Fruit fly (Drosophila melanogaster) whole organism, adult: Measurements from ENCODE around the gene CG9953.
A peak's percentile ranks its signal among the peaks of the same experiment; 100 is the strongest.

Source experiments
- CG11617 ChIP-seq: fragments of 200-800 bp; sonication (Bioruptor generic); optimal IDR thresholded peaks from 2 replicates; lab custom pipeline; 2017; ENCODE audit warnings: mild to moderate bottlenecking, missing biosample characterization, missing genetic modification reagents, missing genetic modification characterization
- CG12768 ChIP-seq: fragments of 200-800 bp; sonication (Bioruptor generic); optimal IDR thresholded peaks from 2 replicates; lab custom pipeline; 2017; ENCODE audit warnings: missing biosample characterization, missing genetic modification characterization, mild to moderate bottlenecking, moderate library complexity, missing genetic modification reagents
- CG14711 ChIP-seq: fragments of 200-800 bp; sonication (Bioruptor generic); optimal IDR thresholded peaks from 2 replicates; lab custom pipeline; 2018; ENCODE audit warnings: missing biosample characterization, mild to moderate bottlenecking, missing genetic modification characterization, moderate library complexity
- CG1620 ChIP-seq: fragments of 200-800 bp; sonication (Bioruptor generic); optimal IDR thresholded peaks from 2 replicates; lab custom pipeline; 2016; ENCODE audit warnings: missing biosample characterization, missing genetic modification characterization
- CG33017 ChIP-seq: fragments of 200-800 bp; sonication (Bioruptor generic); optimal IDR thresholded peaks from 2 replicates; lab custom pipeline; 2018; ENCODE audit warnings: missing biosample characterization, mild to moderate bottlenecking, missing genetic modification characterization, moderate library complexity
- CG5204 ChIP-seq: fragments of 200-800 bp; sonication (Bioruptor generic); optimal IDR thresholded peaks from 2 replicates; lab custom pipeline; 2016; ENCODE audit warnings: missing biosample characterization, missing genetic modification characterization
- CG7045 ChIP-seq: fragments of 200-800 bp; sonication (Bioruptor generic); optimal IDR thresholded peaks from 2 replicates; lab custom pipeline; 2017; ENCODE audit warnings: missing biosample characterization, mild to moderate bottlenecking, missing genetic modification characterization
- CG7101 ChIP-seq: fragments of 200-800 bp; sonication (Bioruptor generic); optimal IDR thresholded peaks from 2 replicates; lab custom pipeline; 2018; ENCODE audit warnings: missing biosample characterization, mild to moderate bottlenecking, missing genetic modification characterization, moderate library complexity
- Clk ChIP-seq: fragments of 200-800 bp; sonication (Bioruptor generic); optimal IDR thresholded peaks from 2 replicates; lab custom pipeline; 2017; ENCODE audit warnings: missing biosample characterization, missing genetic modification characterization
- Crg-1 ChIP-seq: fragments of 200-800 bp; sonication (Bioruptor generic); optimal IDR thresholded peaks from 2 replicates; lab custom pipeline; 2016; ENCODE audit warnings: missing biosample characterization, missing genetic modification characterization
- Hr96 ChIP-seq: fragments of 200-800 bp; sonication (Bioruptor generic); optimal IDR thresholded peaks from 2 replicates; lab custom pipeline; 2016; ENCODE audit warnings: missing biosample characterization, missing genetic modification characterization
- Mnt ChIP-seq: fragments of 200-800 bp; sonication (Bioruptor generic); optimal IDR thresholded peaks from 2 replicates; lab custom pipeline; 2016; ENCODE audit warnings: missing biosample characterization, mild to moderate bottlenecking, missing genetic modification characterization
- bab1 ChIP-seq: fragments of 200-800 bp; sonication (Bioruptor generic); optimal IDR thresholded peaks from 3 replicates; lab custom pipeline; 2019; ENCODE audit warnings: missing biosample characterization, mild to moderate bottlenecking, missing genetic modification characterization, moderate library complexity
- cic ChIP-seq: fragments of 200-800 bp; sonication (Bioruptor generic); optimal IDR thresholded peaks from 2 replicates; lab custom pipeline; 2017; ENCODE audit warnings: missing biosample characterization, mild to moderate bottlenecking, missing genetic modification characterization, moderate library complexity
- cnc ChIP-seq, 2 experiments: fragments of >200 bp; optimal IDR thresholded peaks; 2 replicates each; lab custom pipeline; 2017
- kay ChIP-seq: fragments of 200-800 bp; sonication (Bioruptor generic); peaks from one replicate; lab custom pipeline; 2016; ENCODE audit warnings: missing biosample characterization, missing genetic modification characterization, borderline replicate concordance
- ovo ChIP-seq: fragments of 200-800 bp; sonication (Bioruptor generic); optimal IDR thresholded peaks from 2 replicates; lab custom pipeline; 2016; ENCODE audit warnings: missing biosample characterization, missing genetic modification characterization
- pad ChIP-seq: fragments of 200-800 bp; sonication (Bioruptor generic); optimal IDR thresholded peaks from 3 replicates; lab custom pipeline; 2017; ENCODE audit warnings: missing biosample characterization, missing genetic modification characterization, mild to moderate bottlenecking, moderate library complexity, missing genetic modification reagents
- tj ChIP-seq: fragments of 200-800 bp; sonication (Bioruptor generic); optimal IDR thresholded peaks from 3 replicates; lab custom pipeline; 2017; ENCODE audit warnings: missing biosample characterization, mild to moderate bottlenecking, missing genetic modification characterization, moderate library complexity
- toe ChIP-seq: fragments of 200-800 bp; sonication (Bioruptor generic); optimal IDR thresholded peaks from 2 replicates; lab custom pipeline; 2016; ENCODE audit warnings: missing biosample characterization, missing genetic modification characterization

The CG9953 gene

DNA sequence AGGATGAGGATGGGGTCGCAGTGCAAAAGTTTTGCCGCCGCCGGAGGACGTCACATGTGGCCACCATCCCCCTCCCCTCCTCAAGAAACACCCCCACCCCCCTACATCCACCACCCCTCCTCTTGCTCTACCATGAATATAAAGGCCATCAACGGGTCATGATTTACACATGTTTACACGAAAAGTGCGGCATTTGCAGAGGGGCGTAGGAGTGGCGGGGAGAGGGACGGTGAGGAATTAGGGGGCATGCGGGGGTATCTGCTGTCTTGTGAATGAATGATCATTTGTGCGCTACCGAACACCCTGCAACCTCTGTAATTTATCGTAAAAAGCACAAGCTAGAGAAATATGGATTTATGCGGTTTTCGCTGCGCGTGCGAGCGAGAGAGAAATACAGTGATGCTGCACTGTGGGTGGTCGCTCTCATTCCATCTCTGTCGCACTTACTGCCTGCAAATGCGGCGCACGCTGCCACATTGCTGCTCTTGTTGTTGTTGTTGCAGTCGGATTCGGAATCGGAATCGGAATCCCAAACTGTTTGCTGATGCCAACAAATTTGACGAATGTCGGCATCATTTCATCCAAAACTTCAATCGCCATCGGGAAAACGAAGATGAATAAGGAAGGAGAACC is 11.8 kb downstream of the CG9953 start:
- no peak for TF ChIP-seq CG12768 (GFP tag; lab: Kevin White, UChicago)
- TF ChIP-seq CG5204 (GFP tag; lab: Kevin White, UChicago) = no peak
- no peak for TF ChIP-seq CG14711 (tag; lab: Kevin White, UChicago)
- no peak for TF ChIP-seq ovo (GFP tag; lab: Kevin White, UChicago)
- no peak for TF ChIP-seq CG1620 (GFP tag; lab: Kevin White, UChicago)
- no peak for TF ChIP-seq CG7101
- TF ChIP-seq Crg-1 (GFP tag; lab: Kevin White, UChicago) = no peak
- no peak for TF ChIP-seq Hr96 (GFP tag; lab: Kevin White, UChicago)
- TF ChIP-seq CG33017 = no peak
- no peak for TF ChIP-seq CG7045 (GFP tag; lab: Kevin White, UChicago)
- TF ChIP-seq cnc (optimal IDR thresholded peaks at IDR 0.05; lab: Kevin White, UChicago) = no peak
- no peak for TF ChIP-seq tj (GFP tag; lab: Kevin White, UChicago)
- no peak for TF ChIP-seq pad (GFP tag; lab: Kevin White, UChicago)
- TF ChIP-seq CG11617 (GFP tag; lab: Kevin White, UChicago) = no peak
- no peak for TF ChIP-seq bab1 (GFP tag; lab: Kevin White, UChicago)
- no peak for TF ChIP-seq kay (GFP tag; lab: Kevin White, UChicago)

dm6 chr3L:6981823-6982222 is 12.4 kb downstream of the CG9953 start:
- TF ChIP-seq Hr96 (GFP tag; lab: Kevin White, UChicago) (no peak), CG5204 (GFP tag; lab: Kevin White, UChicago) (no peak), CG11617 (GFP tag; lab: Kevin White, UChicago) (no peak), CG33017 (no peak), CG14711 (tag; lab: Kevin White, UChicago) (no peak), CG7045 (GFP tag; lab: Kevin White, UChicago) (no peak), Mnt (GFP tag; lab: Kevin White, UChicago) (no peak), tj (GFP tag; lab: Kevin White, UChicago) (no peak), Clk (GFP tag; lab: Kevin White, UChicago) (no peak), CG7101 (no peak), cnc (optimal IDR thresholded peaks at IDR 0.05; lab: Kevin White, UChicago) (no peak), cic (no peak), ovo (GFP tag; lab: Kevin White, UChicago) (no peak)

- TF ChIP-seq CG7045 (GFP tag; lab: Kevin White, UChicago) (no peak), CG14711 (tag; lab: Kevin White, UChicago) (no peak), cnc (optimal IDR thresholded peaks at IDR 0.05; lab: Kevin White, UChicago) (no peak), Mnt (GFP tag; lab: Kevin White, UChicago) (no peak), ovo (GFP tag; lab: Kevin White, UChicago) (no peak), bab1 (GFP tag; lab: Kevin White, UChicago) (no peak), CG5204 (GFP tag; lab: Kevin White, UChicago) (no peak), kay (GFP tag; lab: Kevin White, UChicago) (no peak), tj (GFP tag; lab: Kevin White, UChicago) (peak; percentile 39)
These were observed 15.0 kb downstream of the CG9953 start, which contains the start of the genes CG32388 and CG43439 for dm6 chr3L:6984486-6984885. Gene CG32388 (minus strand): TSS chr3L:6984586. Gene CG43439 (minus strand): TSS chr3L:6984586.

DNA sequence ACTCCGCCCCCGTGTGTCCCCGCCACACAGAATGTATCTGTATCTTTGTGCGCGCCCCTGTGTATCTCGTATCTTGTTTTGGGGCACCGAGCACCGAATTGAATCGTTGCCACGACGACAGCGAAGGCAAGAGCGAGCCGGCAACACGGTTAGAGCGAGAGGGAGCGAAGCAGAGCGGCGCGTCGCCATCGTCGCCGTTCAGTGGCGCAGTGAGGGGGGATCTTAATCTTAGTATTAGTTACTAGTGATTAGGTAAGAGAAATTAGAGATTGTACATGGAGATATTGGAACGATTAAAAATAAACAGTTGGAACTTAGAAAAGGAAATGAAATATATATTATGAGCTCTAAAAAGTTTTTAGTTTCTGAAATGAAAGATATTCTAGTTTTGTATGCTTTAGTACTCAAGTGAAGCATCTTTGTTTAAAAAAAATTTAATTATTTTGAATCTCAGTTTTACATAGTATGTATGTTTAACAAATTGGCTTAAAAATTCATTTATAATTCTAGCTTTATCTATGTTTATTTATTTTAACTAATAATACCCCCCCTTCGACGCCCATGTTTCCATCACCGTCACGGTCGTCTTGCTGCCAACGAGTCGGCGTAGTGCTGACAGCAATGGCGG is 19.6 kb downstream of the CG9953 start:
- TF ChIP-seq Hr96 (GFP tag; lab: Kevin White, UChicago) = no peak
- TF ChIP-seq pad (GFP tag; lab: Kevin White, UChicago) = peak; percentile 18
- TF ChIP-seq kay (GFP tag; lab: Kevin White, UChicago) = no peak
- TF ChIP-seq CG12768 (GFP tag; lab: Kevin White, UChicago) = no peak
- no peak for TF ChIP-seq CG14711 (tag; lab: Kevin White, UChicago)
- no peak for TF ChIP-seq CG33017
- TF ChIP-seq CG7101 = peak; percentile 14
- TF ChIP-seq bab1 (GFP tag; lab: Kevin White, UChicago) = peak; percentile 17
- no peak for TF ChIP-seq toe (GFP tag; lab: Kevin White, UChicago)
- TF ChIP-seq CG7045 (GFP tag; lab: Kevin White, UChicago) = peak; percentile 26
- TF ChIP-seq CG11617 (GFP tag; lab: Kevin White, UChicago) = no peak

dm6 chr3L:6990288-6990687 is 20.8 kb downstream of the CG9953 start, which contains the start of gene bin:
Gene bin (plus strand): TSS chr3L:6990622.
- TF ChIP-seq ovo (GFP tag; lab: Kevin White, UChicago) (no peak), Mnt (GFP tag; lab: Kevin White, UChicago) (no peak), CG14711 (tag; lab: Kevin White, UChicago) (no peak), cnc (optimal IDR thresholded peaks at IDR 0.05; lab: Kevin White, UChicago) (no peak), kay (GFP tag; lab: Kevin White, UChicago) (no peak), CG7101 (no peak), CG11617 (GFP tag; lab: Kevin White, UChicago) (no peak), cic (no peak), CG1620 (GFP tag; lab: Kevin White, UChicago) (no peak), Hr96 (GFP tag; lab: Kevin White, UChicago) (no peak), pad (GFP tag; lab: Kevin White, UChicago) (no peak), CG7045 (GFP tag; lab: Kevin White, UChicago) (no peak), bab1 (GFP tag; lab: Kevin White, UChicago) (no peak), Clk (GFP tag; lab: Kevin White, UChicago) (no peak), tj (GFP tag; lab: Kevin White, UChicago) (no peak)
